Fruit fly (Drosophila melanogaster) S2 (cell line): ENCODE data around the gene CG32333.

Experiments
- CG8478 ChIP-seq: fragments of >200 bp; optimal IDR thresholded peaks from 2 replicates; lab custom pipeline; 2018
- CTCF ChIP-seq, 2 experiments: fragments of >200 bp; optimal IDR thresholded peaks; 2 replicates each; lab custom pipeline; 2018

- TF ChIP-seq CTCF (optimal IDR thresholded peaks at IDR 0.05; lab: Kevin White, UChicago) (no peak), CG8478 (lab: Kevin White, UChicago) (no peak)
Observed at dm6 chr3L:1265423-1266002, 10.2 kb upstream of the CG32333 start.
